Worm (Caenorhabditis elegans) whole organism, late embryonic: ENCODE measurements around the gene C47E8.9.

Source experiments
- ceh-31 ChIP-seq: sonication (generic microtip); optimal IDR thresholded peaks from 2 replicates; lab custom pipeline; 2016; ENCODE audit warnings: missing genetic modification characterization, missing compliant biosample characterization
- pax-1 ChIP-seq: fragments of 150-350 bp; optimal IDR thresholded peaks from 2 replicates; lab custom pipeline; 2014; ENCODE audit warnings: missing biosample characterization, missing genetic modification characterization
- rnt-1 ChIP-seq: sonication (generic microtip); optimal IDR thresholded peaks from 2 replicates; lab custom pipeline; 2016; ENCODE audit warnings: missing genetic modification characterization, missing compliant biosample characterization

- no peak for TF ChIP-seq pax-1 (tag; lab: Kevin White, UChicago)
- TF ChIP-seq rnt-1 (tag; lab: Kevin White, UChicago) = no peak
- no peak for TF ChIP-seq ceh-31 (tag; lab: Kevin White, UChicago)
These were observed 2.3 kb upstream of the C47E8.9 start, which contains the start of gene srh-17 for ce11 chrV:14660608-14661355.
